Worm (Caenorhabditis elegans): ENCODE results near the gene T19C9.10.
"Not testable (repeated sequence)": the region's sequence is repeated elsewhere in the genome, so short reads cannot be mapped to it uniquely, and the experiment has no call there.

T19C9.10 gene

DNA sequence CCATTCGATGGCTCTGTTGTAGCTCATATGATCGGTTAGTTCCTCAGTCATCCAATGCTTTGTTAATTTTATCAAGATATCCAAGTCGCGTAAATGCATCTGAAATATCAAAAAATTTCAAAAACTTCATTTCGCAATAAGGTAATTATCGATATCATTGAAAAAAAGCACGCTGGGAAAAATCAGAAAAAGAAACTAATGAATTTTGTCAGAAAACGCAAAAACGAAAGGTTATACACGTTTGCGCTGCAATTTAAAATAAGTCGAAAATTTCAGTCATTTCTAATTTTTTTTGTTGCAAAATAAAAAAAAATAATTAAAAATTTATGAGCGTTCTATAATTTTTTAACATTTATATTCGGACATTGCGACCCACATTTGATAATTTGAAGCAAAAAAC, 28.5 kb downstream of the T19C9.10 start, which contains the start of gene K10G4.3:
Gene K10G4.3, minus strand, starts transcription at position 101 of the 400 bp plus-strand sequence.
- not testable (repeated sequence) for TF ChIP-seq ceh-18 (tag; optimal IDR thresholded peaks at IDR 0.05); K02D7.2 (tag; optimal IDR thresholded peaks at IDR 0.05); fkh-10 (GFP tag; optimal IDR thresholded peaks at IDR 0.05)

ce11 chrV:17272112-17272511, 35.7 kb downstream of the T19C9.10 start:
- no peak for TF ChIP-seq fax-1 (tag; optimal IDR thresholded peaks at IDR 0.05)

DNA sequence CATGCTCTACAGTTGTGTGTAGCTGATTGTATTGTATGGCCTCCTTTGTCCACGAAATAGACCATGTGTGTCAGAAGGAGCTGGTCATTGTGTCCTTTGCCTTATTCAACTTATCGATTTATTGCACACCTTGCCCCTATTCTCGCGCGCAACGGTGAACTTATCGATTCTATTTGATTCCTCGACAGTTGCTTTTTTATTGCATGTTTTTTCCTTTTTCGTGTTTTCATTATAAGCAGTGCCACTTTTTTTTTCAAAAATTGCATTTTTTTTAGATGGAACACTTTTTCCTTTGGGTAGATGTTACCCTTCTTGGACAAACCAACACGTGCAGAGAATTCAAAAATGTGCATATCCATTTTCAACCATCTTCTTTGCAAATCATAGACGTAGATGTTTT, 36.9 kb downstream of the T19C9.10 start, which contains the start of gene K10G4.10:
Gene K10G4.10, plus strand, starts transcription at position 301 of the 400 bp plus-strand sequence.
- no peak for TF ChIP-seq nhr-232 (tag; optimal IDR thresholded peaks at IDR 0.05)
- no peak for TF ChIP-seq ttx-3 (tag; optimal IDR thresholded peaks at IDR 0.05)
- no peak for TF ChIP-seq ceh-14 (tag; optimal IDR thresholded peaks at IDR 0.05)
- no peak for TF ChIP-seq elt-4 (tag; optimal IDR thresholded peaks at IDR 0.05)
- TF ChIP-seq ceh-2 (tag; optimal IDR thresholded peaks at IDR 0.05): no peak
- no peak for TF ChIP-seq hlh-15 (tag; optimal IDR thresholded peaks at IDR 0.05)
- TF ChIP-seq mec-3 (tag; optimal IDR thresholded peaks at IDR 0.05; ENCODE audit: borderline replicate concordance): no peak
- TF ChIP-seq ceh-31 (tag; optimal IDR thresholded peaks at IDR 0.05): no peak
- TF ChIP-seq ceh-6 (GFP tag; optimal IDR thresholded peaks at IDR 0.05): no peak
- TF ChIP-seq unc-3 (GFP tag; conservative IDR thresholded peaks at IDR 0.05): no peak
- no peak for TF ChIP-seq unc-3 (tag; optimal IDR thresholded peaks at IDR 0.05)

DNA sequence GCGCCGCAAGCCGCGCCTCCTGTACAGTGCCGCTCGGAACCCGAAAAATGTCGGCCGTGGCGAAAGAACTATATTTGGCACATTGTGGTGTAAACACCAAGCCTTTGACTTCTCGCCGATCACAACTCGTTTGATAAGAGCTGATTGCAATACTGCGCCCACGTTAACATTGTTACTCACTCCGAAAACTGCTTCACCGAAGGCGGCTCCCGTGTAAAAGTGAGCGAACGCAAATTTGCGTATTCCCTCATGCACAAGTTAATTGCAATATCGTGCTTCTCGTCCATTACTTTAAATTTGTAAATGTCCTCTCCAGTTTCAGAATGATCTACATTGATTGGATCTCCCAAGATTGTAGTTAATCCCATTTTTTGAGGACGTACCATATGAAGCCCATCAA, 47.8 kb downstream of the T19C9.10 start:
- TF ChIP-seq tbx-2 (tag; optimal IDR thresholded peaks at IDR 0.05): no peak
- no peak for TF ChIP-seq tbx-7 (tag; optimal IDR thresholded peaks at IDR 0.05)
- TF ChIP-seq eyg-1 (tag; optimal IDR thresholded peaks at IDR 0.05): no peak
- no peak for TF ChIP-seq hlh-8 (tag; optimal IDR thresholded peaks at IDR 0.05)
- no peak for TF ChIP-seq Y22D7AL.16 (tag; optimal IDR thresholded peaks at IDR 0.05)
- TF ChIP-seq npax-4 (tag; optimal IDR thresholded peaks at IDR 0.05): no peak

All from whole organism, late embryonic.